Worm (Caenorhabditis elegans): ENCODE measurements around the gene pbs-1.

Gene pbs-1

DNA sequence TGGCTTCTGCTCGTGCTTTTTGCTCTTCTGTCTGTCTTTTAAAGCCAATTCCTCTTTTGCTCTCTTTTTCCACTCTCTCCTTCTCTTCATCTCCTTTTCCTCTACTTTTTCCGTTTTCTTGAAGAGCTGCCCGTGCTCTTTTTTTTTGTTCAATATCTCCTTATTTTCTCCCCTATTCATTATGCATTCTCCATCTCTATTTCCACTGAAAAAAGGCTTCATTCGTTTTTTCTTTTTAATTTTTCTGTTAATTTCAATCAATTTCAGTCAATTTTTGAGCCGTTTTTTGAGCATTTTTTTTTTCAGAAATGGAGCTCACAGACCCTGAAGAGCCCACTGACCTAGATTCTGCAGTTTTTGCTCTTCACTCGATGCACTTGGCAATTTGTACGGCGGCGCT lies 37.1 kb downstream of the pbs-1 start, which contains the start of gene Y41D4B.1:
Gene Y41D4B.1 (plus strand): TSS at position 301 of the 400 bp plus-strand sequence.
- TF ChIP-seq snpc-4 (tag; optimal IDR thresholded peaks at IDR 0.05) (no peak), fkh-10 (GFP tag; optimal IDR thresholded peaks at IDR 0.05) (peak; percentile 15)

DNA sequence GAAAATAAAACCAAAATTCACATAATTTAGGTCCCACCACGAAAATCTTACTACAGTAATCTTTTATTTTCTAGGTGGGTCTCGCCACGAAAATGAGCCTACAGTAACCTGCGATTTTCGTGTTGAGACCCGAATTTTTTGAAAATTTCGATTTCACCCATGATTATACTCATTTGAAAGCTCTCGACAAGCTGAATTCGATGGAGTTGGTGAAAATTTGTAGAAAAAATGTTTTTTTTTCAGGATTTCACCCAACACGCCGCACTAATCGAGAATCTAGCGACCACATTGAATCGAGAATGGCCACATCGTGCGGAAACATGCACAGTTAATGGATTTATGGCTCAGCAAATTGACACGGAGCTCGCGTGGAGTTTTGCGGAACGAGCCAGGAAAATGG lies 46.7 kb downstream of the pbs-1 start:
- no peak for TF ChIP-seq ceh-82 (tag; optimal IDR thresholded peaks at IDR 0.05)
- no peak for TF ChIP-seq unc-62 (GFP tag; optimal IDR thresholded peaks at IDR 0.05)

DNA sequence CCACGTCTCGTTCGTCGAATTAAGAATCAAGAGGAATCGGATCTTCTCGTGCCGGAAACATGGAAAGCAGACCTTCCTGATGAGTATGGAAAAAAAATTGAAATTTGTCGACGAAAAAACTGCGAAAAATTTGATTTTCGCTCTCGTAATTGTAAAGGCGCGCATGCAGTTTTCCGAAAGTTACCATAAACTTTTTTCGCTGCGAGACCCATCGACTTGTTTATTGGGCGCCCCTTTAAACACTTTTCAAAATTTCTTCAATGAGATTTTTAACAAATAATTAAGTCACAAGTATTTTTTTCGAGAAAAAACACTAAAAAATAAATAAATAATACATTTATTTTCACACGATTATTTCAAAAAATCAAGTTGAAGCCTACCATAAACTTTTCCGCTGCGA lies 48.8 kb downstream of the pbs-1 start:
- no peak for TF ChIP-seq nfya-1 (tag; optimal IDR thresholded peaks at IDR 0.05; ENCODE audit: insufficient read depth)
- TF ChIP-seq skn-1 (tag; optimal IDR thresholded peaks at IDR 0.05), result no peak
- no peak for TF ChIP-seq nhr-25 (tag; optimal IDR thresholded peaks at IDR 0.05)

DNA sequence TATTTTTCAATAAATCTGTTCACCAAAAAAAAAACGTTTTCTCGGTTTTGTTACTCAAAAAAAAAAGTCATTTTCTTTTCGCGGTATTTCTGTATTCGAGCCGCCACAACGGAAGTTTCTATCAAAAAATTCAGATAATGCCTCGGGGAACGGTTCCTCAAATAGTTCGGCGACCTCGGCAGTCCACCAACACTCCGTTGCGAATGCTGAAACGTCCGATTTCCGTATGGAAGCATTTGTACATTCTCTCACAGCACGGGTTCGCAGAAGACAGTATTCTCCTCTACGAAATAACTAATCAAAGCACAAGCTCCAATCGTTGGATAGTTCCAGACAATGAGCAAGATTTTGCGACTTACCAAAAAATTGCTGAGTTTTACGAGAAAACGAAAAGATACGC lies 49.6 kb downstream of the pbs-1 start, which contains the start of gene Y41D4B.4:
Gene Y41D4B.4 (plus strand): TSS at position 133 of the 400 bp plus-strand sequence.
- TF ChIP-seq fkh-10 (GFP tag; optimal IDR thresholded peaks at IDR 0.05), result no peak
- no peak for TF ChIP-seq unc-39 (tag; optimal IDR thresholded peaks at IDR 0.05)
- no peak for TF ChIP-seq sea-2 (GFP tag; optimal IDR thresholded peaks at IDR 0.05)

DNA sequence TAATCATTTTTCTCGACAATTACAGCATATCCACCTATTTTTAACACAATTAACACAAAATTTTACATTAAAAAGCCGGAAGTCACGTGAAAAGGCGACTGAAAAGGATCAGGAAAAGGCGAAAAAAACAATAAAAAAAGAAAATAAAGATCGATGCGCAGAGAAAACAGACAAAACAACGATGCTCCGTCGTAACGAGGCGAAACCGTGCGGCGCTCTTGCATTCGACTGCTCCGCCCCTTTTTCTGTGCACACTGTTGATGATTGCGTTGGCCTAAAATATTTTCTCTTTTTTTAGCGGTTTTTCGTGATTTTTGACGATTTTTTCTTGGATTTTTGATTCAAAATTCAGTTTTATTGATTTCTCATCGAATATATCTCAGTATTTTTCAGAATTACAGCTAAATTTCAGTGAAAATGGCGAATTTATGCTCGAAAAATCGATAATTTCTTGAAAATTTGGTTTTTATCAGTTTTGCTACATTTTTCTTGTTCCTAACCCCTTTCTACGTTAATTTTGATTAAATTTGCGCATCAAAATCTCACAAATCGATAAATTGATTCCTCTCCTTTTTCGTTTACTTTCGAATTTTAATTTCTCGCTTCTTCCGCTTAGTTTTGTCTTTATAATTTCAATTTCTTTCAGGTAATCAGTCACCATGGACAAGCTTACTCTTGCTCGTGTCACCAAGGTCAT lies 50.4 kb downstream of the pbs-1 start, which contains the start of gene rps-28:
Gene rps-28 (plus strand): TSS at position 647 of the 697 bp plus-strand sequence.
- no peak for TF ChIP-seq ceh-16 (tag; optimal IDR thresholded peaks at IDR 0.05)
- peak; percentile 92 for TF ChIP-seq nhr-11 (tag; optimal IDR thresholded peaks at IDR 0.05)
- TF ChIP-seq tbx-2 (tag; optimal IDR thresholded peaks at IDR 0.05), result peak; percentile 80
- TF ChIP-seq elt-1 (tag; optimal IDR thresholded peaks at IDR 0.05), result peak; percentile 78
- TF ChIP-seq mdl-1 (tag; optimal IDR thresholded peaks at IDR 0.05), result no peak
- TF ChIP-seq ama-1 (optimal IDR thresholded peaks at IDR 0.05), result peak; percentile 80
- peak; percentile 94 for TF ChIP-seq snpc-4 (tag; optimal IDR thresholded peaks at IDR 0.05)
- peak; percentile 100 for TF ChIP-seq egl-5 (tag; optimal IDR thresholded peaks at IDR 0.05)
- no peak for TF ChIP-seq aly-2 (tag; optimal IDR thresholded peaks at IDR 0.05)
- no peak for TF ChIP-seq fkh-2 (tag; optimal IDR thresholded peaks at IDR 0.05)
- peak; percentile 62 for TF ChIP-seq zag-1 (tag; optimal IDR thresholded peaks at IDR 0.05)
- TF ChIP-seq egl-27 (tag; optimal IDR thresholded peaks at IDR 0.05), result peak; percentile 80
- TF ChIP-seq hmg-11 (tag; optimal IDR thresholded peaks at IDR 0.05), result peak; percentile 91
- TF ChIP-seq eor-1 (tag; optimal IDR thresholded peaks at IDR 0.05), result peak in 1 of 2 experiments; percentile 37
- peak; percentile 65 for TF ChIP-seq unc-62 (GFP tag; optimal IDR thresholded peaks at IDR 0.05)
- no peak for TF ChIP-seq nhr-237 (tag; optimal IDR thresholded peaks at IDR 0.05)
- TF ChIP-seq nhr-25 (tag; optimal IDR thresholded peaks at IDR 0.05), result peak; percentile 98
- no peak for TF ChIP-seq mml-1 (tag; optimal IDR thresholded peaks at IDR 0.05)
- peak; percentile 29 for TF ChIP-seq sea-2 (GFP tag; optimal IDR thresholded peaks at IDR 0.05)
- TF ChIP-seq fos-1 (tag; optimal IDR thresholded peaks at IDR 0.05), result peak; percentile 62
- peak; percentile 45 for TF ChIP-seq nhr-67 (tag; optimal IDR thresholded peaks at IDR 0.05)
- peak; percentile 54 for TF ChIP-seq nhr-76 (tag; optimal IDR thresholded peaks at IDR 0.05)
- peak; percentile 91 for TF ChIP-seq skn-1 (tag; optimal IDR thresholded peaks at IDR 0.05)
- TF ChIP-seq lsy-12 (tag; optimal IDR thresholded peaks at IDR 0.05), result peak; percentile 94
- TF ChIP-seq fkh-10 (GFP tag; optimal IDR thresholded peaks at IDR 0.05), result peak; percentile 95
- TF ChIP-seq nfya-1 (tag; optimal IDR thresholded peaks at IDR 0.05; ENCODE audit: insufficient read depth), result peak; percentile 98
- TF ChIP-seq ztf-4 (tag; optimal IDR thresholded peaks at IDR 0.05), result peak; percentile 89
- peak; percentile 86 for TF ChIP-seq elt-2 (tag; optimal IDR thresholded peaks at IDR 0.05)
- peak; percentile 41 for TF ChIP-seq ztf-11 (tag; optimal IDR thresholded peaks at IDR 0.05)
- TF ChIP-seq lin-15B (tag; optimal IDR thresholded peaks at IDR 0.05), result peak; percentile 96
- no peak for TF ChIP-seq nhr-28 (tag; optimal IDR thresholded peaks at IDR 0.05)
- peak; percentile 99 for TF ChIP-seq nhr-23 (tag; optimal IDR thresholded peaks at IDR 0.05)
- no peak for TF ChIP-seq ceh-9 (tag; optimal IDR thresholded peaks at IDR 0.05)
- TF ChIP-seq nhr-12 (tag; optimal IDR thresholded peaks at IDR 0.05), result no peak
- TF ChIP-seq daf-12 (tag; optimal IDR thresholded peaks at IDR 0.05), result no peak
- peak; percentile 85 for TF ChIP-seq pqm-1 (tag; optimal IDR thresholded peaks at IDR 0.05)
- peak; percentile 79 for TF ChIP-seq nhr-77 (tag; optimal IDR thresholded peaks at IDR 0.05)
- peak; percentile 54 for TF ChIP-seq ZK546.5 (tag; optimal IDR thresholded peaks at IDR 0.05)
- peak; percentile 94 for TF ChIP-seq jun-1 (tag; optimal IDR thresholded peaks at IDR 0.05)
- TF ChIP-seq ceh-82 (tag; optimal IDR thresholded peaks at IDR 0.05), result peak; percentile 90
- TF ChIP-seq elt-3 (tag; optimal IDR thresholded peaks at IDR 0.05), result peak in 1 of 3 experiments; percentile 90
- peak; percentile 100 for TF ChIP-seq lin-39 (tag; optimal IDR thresholded peaks at IDR 0.05)
- TF ChIP-seq unc-39 (tag; optimal IDR thresholded peaks at IDR 0.05), result no peak
- peak; percentile 89 for TF ChIP-seq R02D3.7 (tag; optimal IDR thresholded peaks at IDR 0.05)

Data from whole organism, L3 larva.